Fruit fly (Drosophila melanogaster) whole organism, wandering third instar larva: ENCODE data around the gene LManVI.

Experiments
- Abd-B ChIP-seq: fragments of >200 bp; optimal IDR thresholded peaks from 2 replicates; lab custom pipeline; 2017; ENCODE audit warnings: missing biosample characterization, missing genetic modification characterization
- CG32264 ChIP-seq: fragments of 200-800 bp; sonication (Bioruptor generic); optimal IDR thresholded peaks from 2 replicates; lab custom pipeline; 2016; ENCODE audit warnings: missing biosample characterization, missing genetic modification characterization
- CG9705 ChIP-seq: fragments of 200-800 bp; sonication (Bioruptor generic); optimal IDR thresholded peaks from 2 replicates; lab custom pipeline; 2018; ENCODE audit warnings: missing biosample characterization, mild to moderate bottlenecking, missing genetic modification characterization
- CrebA ChIP-seq: fragments of 200-800 bp; sonication (Bioruptor generic); optimal IDR thresholded peaks from 2 replicates; lab custom pipeline; 2016; ENCODE audit warnings: missing biosample characterization, mild to moderate bottlenecking, missing genetic modification characterization, borderline replicate concordance
- Dfd ChIP-seq: fragments of >200 bp; optimal IDR thresholded peaks from 2 replicates; lab custom pipeline; 2017; ENCODE audit warnings: missing biosample characterization, missing genetic modification characterization
- Dif ChIP-seq: fragments of 200-275, 200-300 bp; sonication (Bioruptor generic); optimal IDR thresholded peaks from 2 replicates; lab custom pipeline; 2018; ENCODE audit warnings: missing biosample characterization, missing genetic modification characterization; ENCODE audit not compliant: partially characterized antibody
- GATAd ChIP-seq: sonication (Bioruptor generic); optimal IDR thresholded peaks from 2 replicates; lab custom pipeline; 2016; ENCODE audit warnings: missing biosample characterization, missing genetic modification characterization
- HLH106 ChIP-seq: fragments of 200-800 bp; optimal IDR thresholded peaks from 3 replicates; lab custom pipeline; 2019; ENCODE audit warnings: missing biosample characterization, mild to moderate bottlenecking, missing genetic modification characterization, moderate library complexity
- Hnf4 ChIP-seq: fragments of 200-800 bp; sonication (Bioruptor generic); optimal IDR thresholded peaks from 2 replicates; lab custom pipeline; 2016; ENCODE audit warnings: missing biosample characterization, mild to moderate bottlenecking, missing genetic modification characterization
- Hr78 ChIP-seq: fragments of >200 bp; optimal IDR thresholded peaks from 2 replicates; lab custom pipeline; 2017; ENCODE audit warnings: missing biosample characterization, missing genetic modification characterization
- Hr83 ChIP-seq: fragments of 200-300 bp; sonication (Bioruptor generic); optimal IDR thresholded peaks from 2 replicates; lab custom pipeline; 2016; ENCODE audit warnings: missing biosample characterization, mild to moderate bottlenecking, missing genetic modification characterization, moderate library complexity; ENCODE audit not compliant: poor library complexity, severe bottlenecking
- Jra ChIP-seq: sonication (Bioruptor generic); optimal IDR thresholded peaks from 2 replicates; lab custom pipeline; 2016; ENCODE audit warnings: missing biosample characterization, missing genetic modification characterization
- Myc ChIP-seq: fragments of >200 bp; optimal IDR thresholded peaks from 2 replicates; lab custom pipeline; 2017
- OdsH ChIP-seq: fragments of 200-800 bp; sonication (Bioruptor generic); optimal IDR thresholded peaks from 2 replicates; lab custom pipeline; 2016; ENCODE audit warnings: missing biosample characterization, mild to moderate bottlenecking, missing genetic modification characterization
- Rel ChIP-seq, 2 experiments: fragments of 200-800 bp; sonication (Bioruptor generic) in 1 of 2; optimal IDR thresholded peaks; 2 replicates in 1 of 2; 3 replicates in 1 of 2; lab custom pipeline; 2016 to 2019; ENCODE audit warnings: mild to moderate bottlenecking in 2 of 2, missing biosample characterization in 2 of 2, missing genetic modification characterization in 2 of 2, moderate library complexity in 1 of 2
- Vsx2 ChIP-seq: fragments of 200-300, 225-300 bp; sonication (Bioruptor generic); optimal IDR thresholded peaks from 2 replicates; lab custom pipeline; 2018; ENCODE audit warnings: missing biosample characterization, missing genetic modification characterization; ENCODE audit not compliant: partially characterized antibody
- br ChIP-seq: fragments of 200-800 bp; sonication (Bioruptor generic); optimal IDR thresholded peaks from 2 replicates; lab custom pipeline; 2016; ENCODE audit warnings: missing biosample characterization, missing genetic modification characterization
- brk ChIP-seq: fragments of 200-800 bp; sonication (Bioruptor generic); optimal IDR thresholded peaks from 2 replicates; lab custom pipeline; 2016; ENCODE audit warnings: missing biosample characterization, mild to moderate bottlenecking, missing genetic modification characterization
- dl ChIP-seq, 2 experiments: fragments of 175-275, 200-275 bp in 1 of 2; fragments of 200-275 bp in 1 of 2; sonication (Bioruptor generic); optimal IDR thresholded peaks; lab custom pipeline; 2018; ENCODE audit warnings: mild to moderate bottlenecking in 2 of 2, missing biosample characterization in 2 of 2, missing genetic modification characterization in 2 of 2, moderate library complexity in 2 of 2; ENCODE audit not compliant: partially characterized antibody in 2 of 2, insufficient read depth in 1 of 2
- dmrt93B ChIP-seq: fragments of 200-800 bp; sonication (Bioruptor generic); optimal IDR thresholded peaks from 2 replicates; lab custom pipeline; 2018; ENCODE audit warnings: missing biosample characterization, mild to moderate bottlenecking, missing genetic modification characterization
- dsf ChIP-seq: sonication (Bioruptor generic); optimal IDR thresholded peaks from 2 replicates; lab custom pipeline; 2016; ENCODE audit warnings: missing biosample characterization, missing genetic modification characterization, borderline replicate concordance
- ey ChIP-seq: fragments of 200-800 bp; sonication (Bioruptor generic); optimal IDR thresholded peaks from 2 replicates; lab custom pipeline; 2016; ENCODE audit warnings: missing biosample characterization, missing genetic modification characterization
- fru ChIP-seq: fragments of 200-800 bp; sonication (Bioruptor generic); optimal IDR thresholded peaks from 3 replicates; lab custom pipeline; 2016; ENCODE audit warnings: missing biosample characterization, mild to moderate bottlenecking, missing genetic modification characterization
- h ChIP-seq: fragments of 200-800 bp; sonication (Bioruptor generic); optimal IDR thresholded peaks from 3 replicates; lab custom pipeline; 2016; ENCODE audit warnings: missing biosample characterization, mild to moderate bottlenecking, missing genetic modification characterization
- jim ChIP-seq: fragments of 175-275, 200-325 bp; sonication (Bioruptor generic); optimal IDR thresholded peaks from 2 replicates; lab custom pipeline; 2016; ENCODE audit warnings: missing biosample characterization, mild to moderate bottlenecking, missing genetic modification characterization
- lola ChIP-seq: fragments of >200 bp; optimal IDR thresholded peaks from 2 replicates; lab custom pipeline; 2017; ENCODE audit warnings: missing biosample characterization, missing genetic modification characterization
- pan ChIP-seq: fragments of >200 bp; optimal IDR thresholded peaks from 2 replicates; lab custom pipeline; 2017
- sage ChIP-seq: fragments of 200-800 bp; sonication (Bioruptor generic); optimal IDR thresholded peaks from 2 replicates; lab custom pipeline; 2016; ENCODE audit warnings: missing biosample characterization, mild to moderate bottlenecking, missing genetic modification characterization
- sv ChIP-seq: fragments of 200-800 bp; sonication (Bioruptor generic); optimal IDR thresholded peaks from 3 replicates; lab custom pipeline; 2016; ENCODE audit warnings: missing biosample characterization, missing genetic modification characterization
- tai ChIP-seq: sonication (Bioruptor generic); optimal IDR thresholded peaks from 2 replicates; lab custom pipeline; 2016; ENCODE audit warnings: missing biosample characterization, missing genetic modification characterization
- usp ChIP-seq: fragments of >200 bp; optimal IDR thresholded peaks from 2 replicates; lab custom pipeline; 2017; ENCODE audit warnings: missing biosample characterization, missing genetic modification characterization
- woc ChIP-seq: sonication (Bioruptor generic); optimal IDR thresholded peaks from 2 replicates; lab custom pipeline; 2016; ENCODE audit warnings: missing biosample characterization, mild to moderate bottlenecking, missing genetic modification characterization

Gene LManVI

dm6 chr2L:8820539-8820938 lies 39.5 kb upstream of the LManVI start:
- no peak for TF ChIP-seq br (GFP tag; lab: Kevin White, UChicago)
- no peak for TF ChIP-seq Rel (GFP tag; optimal IDR thresholded peaks at IDR 0.05; lab: Kevin White, UChicago)
- TF ChIP-seq Rel (tag; optimal IDR thresholded peaks at IDR 0.05; lab: Kevin White, UChicago): no peak
- no peak for TF ChIP-seq tai
- TF ChIP-seq usp: no peak
- TF ChIP-seq dl (GFP tag; optimal IDR thresholded peaks at IDR 0.05; lab: Kevin White, UChicago; ENCODE audit: insufficient read depth in 1 of 2, partially characterized antibody in 2 of 2): no peak
- TF ChIP-seq dsf (GFP tag; lab: Kevin White, UChicago): no peak
- no peak for TF ChIP-seq sage (GFP tag; lab: Kevin White, UChicago)
- no peak for TF ChIP-seq ey
- TF ChIP-seq CrebA (GFP tag; lab: Kevin White, UChicago): no peak
- no peak for TF ChIP-seq Hr78 (GFP tag; lab: Kevin White, UChicago)
- TF ChIP-seq GATAd (GFP tag; lab: Kevin White, UChicago): no peak
- TF ChIP-seq OdsH (GFP tag; lab: Kevin White, UChicago): no peak

- TF ChIP-seq Dfd (GFP tag; lab: Kevin White, UChicago): no peak
- TF ChIP-seq Hnf4 (GFP tag; lab: Kevin White, UChicago): no peak
- no peak for TF ChIP-seq sage (GFP tag; lab: Kevin White, UChicago)
- TF ChIP-seq Abd-B: no peak
- TF ChIP-seq dl (GFP tag; optimal IDR thresholded peaks at IDR 0.05; lab: Kevin White, UChicago; ENCODE audit: insufficient read depth in 1 of 2, partially characterized antibody in 2 of 2): no peak
- no peak for TF ChIP-seq pan (lab: Kevin White, UChicago)
- no peak for TF ChIP-seq HLH106 (tag; lab: Kevin White, UChicago)
- TF ChIP-seq dmrt93B (GFP tag; lab: Kevin White, UChicago): no peak
- TF ChIP-seq tai: no peak
- no peak for TF ChIP-seq GATAd (GFP tag; lab: Kevin White, UChicago)
- no peak for TF ChIP-seq h (GFP tag; lab: Kevin White, UChicago)
- TF ChIP-seq Hr83 (GFP tag; lab: Kevin White, UChicago): no peak
- no peak for TF ChIP-seq brk (GFP tag; lab: Kevin White, UChicago)
- no peak for TF ChIP-seq CG32264
- no peak for TF ChIP-seq jim
- no peak for TF ChIP-seq usp
- TF ChIP-seq CrebA (GFP tag; lab: Kevin White, UChicago): no peak
- TF ChIP-seq Hr78 (GFP tag; lab: Kevin White, UChicago): no peak
Measured at dm6 chr2L:8817343-8817742, 36.3 kb upstream of the LManVI start.

dm6 chr2L:8809812-8810211 lies 28.8 kb upstream of the LManVI start:
- TF ChIP-seq sv (GFP tag; lab: Kevin White, UChicago) (no peak), GATAd (GFP tag; lab: Kevin White, UChicago) (no peak), HLH106 (tag; lab: Kevin White, UChicago) (no peak), Dfd (GFP tag; lab: Kevin White, UChicago) (no peak), Vsx2 (no peak), Hr83 (GFP tag; lab: Kevin White, UChicago) (no peak), ey (no peak), usp (no peak), Myc (lab: Kevin White, UChicago) (no peak), Jra (no peak), brk (GFP tag; lab: Kevin White, UChicago) (no peak), woc (no peak), br (GFP tag; lab: Kevin White, UChicago) (no peak), Dif (GFP tag; lab: Kevin White, UChicago) (no peak), fru (GFP tag; lab: Kevin White, UChicago) (no peak)

- TF ChIP-seq Jra (no peak), HLH106 (tag; lab: Kevin White, UChicago) (no peak), Abd-B (no peak), Vsx2 (no peak), Dif (GFP tag; lab: Kevin White, UChicago) (no peak), CG9705 (GFP tag; lab: Kevin White, UChicago) (no peak), ey (no peak)
- TF ChIP-seq, all 38 proteins: peak for 0
Measured at dm6 chr2L:8804128-8804527, 23.1 kb upstream of the LManVI start.

dm6 chr2L:8799009-8799408 lies 18.0 kb upstream of the LManVI start:
- TF ChIP-seq ey (no peak), Hnf4 (GFP tag; lab: Kevin White, UChicago) (no peak), pan (lab: Kevin White, UChicago) (no peak), CG32264 (no peak), HLH106 (tag; lab: Kevin White, UChicago) (no peak), lola (GFP tag; lab: Kevin White, UChicago) (no peak), h (GFP tag; lab: Kevin White, UChicago) (no peak), tai (no peak)
- TF ChIP-seq, all 38 proteins: peak for 0
